Worm (Caenorhabditis elegans): ENCODE data around the gene hhat-1.

Gene hhat-1

DNA sequence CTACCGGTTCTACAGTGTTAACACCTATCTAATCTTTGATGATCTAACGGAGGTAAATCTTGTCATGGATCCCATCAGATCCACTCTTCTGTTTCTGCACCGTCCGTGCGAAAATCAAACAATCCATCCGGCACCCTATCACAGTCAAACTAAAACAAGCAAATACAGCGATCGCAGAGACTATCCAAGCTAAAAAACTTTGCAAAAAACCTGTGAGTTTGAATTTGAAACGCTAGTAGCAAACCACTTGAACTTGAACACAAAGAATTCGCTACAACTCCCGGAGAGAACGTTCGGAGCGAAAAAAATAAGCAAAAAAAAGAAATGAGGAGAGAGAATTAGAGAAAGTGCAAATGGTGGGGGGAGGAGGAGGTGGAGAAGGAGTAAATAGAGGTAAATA, 9.6 kb upstream of the hhat-1 start:
- TF ChIP-seq B0019.2 (GFP tag; conservative IDR thresholded peaks at IDR 0.05) (no peak), nfya-2 (GFP tag; IDR thresholded peaks at IDR 0.05) (no peak), sea-2 (GFP tag; IDR thresholded peaks at IDR 0.05) (no peak), snpc-1.1 (tag; optimal IDR thresholded peaks at IDR 0.05; ENCODE audit: insufficient read depth) (no peak), ceh-27 (GFP tag; optimal IDR thresholded peaks at IDR 0.05) (no peak), ztf-26 (tag; optimal IDR thresholded peaks at IDR 0.05) (no peak), F57C9.4 (tag; optimal IDR thresholded peaks at IDR 0.05) (no peak), egl-44 (GFP tag; IDR thresholded peaks at IDR 0.05) (no peak), snpc-1.3 (tag; optimal IDR thresholded peaks at IDR 0.05; ENCODE audit: insufficient read depth) (no peak), nfyb-1 (GFP tag; IDR thresholded peaks at IDR 0.05) (no peak), F10E7.11 (tag; optimal IDR thresholded peaks at IDR 0.05) (no peak)

ce11 chrII:14670175-14670574, 8.1 kb upstream of the hhat-1 start:
- no peak for TF ChIP-seq madf-3 (GFP tag; IDR thresholded peaks at IDR 0.05)
- no peak for TF ChIP-seq cebp-1 (GFP tag; IDR thresholded peaks at IDR 0.05)
- no peak for TF ChIP-seq cebp-1 (tag; optimal IDR thresholded peaks at IDR 0.05)
- TF ChIP-seq nfyb-1 (GFP tag; IDR thresholded peaks at IDR 0.05), result no peak
- TF ChIP-seq hrde-1 (tag; optimal IDR thresholded peaks at IDR 0.05; ENCODE audit: borderline replicate concordance), result no peak
- no peak for TF ChIP-seq lag-1 (GFP tag; IDR thresholded peaks at IDR 0.05)

ce11 chrII:14672095-14672494, 6.2 kb upstream of the hhat-1 start:
- TF ChIP-seq attf-3 (GFP tag; conservative IDR thresholded peaks at IDR 0.05), result no peak
- TF ChIP-seq gei-17 (GFP tag; optimal IDR thresholded peaks at IDR 0.05), result no peak
- no peak for TF ChIP-seq ZK185.1 (tag; optimal IDR thresholded peaks at IDR 0.05; ENCODE audit: poor library complexity, severe bottlenecking)

- TF ChIP-seq nhr-80 (tag; optimal IDR thresholded peaks at IDR 0.05) (no peak), sptf-2 (GFP tag; optimal IDR thresholded peaks at IDR 0.05) (no peak), ztf-22 (GFP tag; optimal IDR thresholded peaks at IDR 0.05) (no peak), mel-28 (tag; optimal IDR thresholded peaks at IDR 0.05; ENCODE audit: borderline replicate concordance) (no peak), ztf-6 (GFP tag; IDR thresholded peaks at IDR 0.05) (no peak), nfya-1 (tag; optimal IDR thresholded peaks at IDR 0.05; ENCODE audit: borderline replicate concordance, insufficient read depth) (no peak), bed-2 (GFP tag; IDR thresholded peaks at IDR 0.05) (no peak), ama-1 (optimal IDR thresholded peaks at IDR 0.05) (no peak), ama-1 (GFP tag; optimal IDR thresholded peaks at IDR 0.05) (no peak)
These were observed 4.6 kb upstream of the hhat-1 start for ce11 chrII:14673636-14674035.

- TF ChIP-seq F22D6.2 (tag; optimal IDR thresholded peaks at IDR 0.05), result no peak
- TF ChIP-seq ztf-25 (GFP tag; IDR thresholded peaks at IDR 0.05), result no peak
- no peak for TF ChIP-seq Y79H2A.3 (GFP tag; conservative IDR thresholded peaks at IDR 0.05)
- peak; percentile 59; the same call in 1 of the 2 replicates for TF ChIP-seq zfh-2 (GFP tag; conservative IDR thresholded peaks at IDR 0.05)
These were observed 5.4 kb downstream of the hhat-1 start for ce11 chrII:14683646-14684045.

ce11 chrII:14684377-14684776, 6.1 kb downstream of the hhat-1 start, which contains the start of gene unc-52:
unc-52 (minus strand) TSS chrII:14684456.
- TF ChIP-seq zfh-2 (GFP tag; conservative IDR thresholded peaks at IDR 0.05) (0 out of 2 replicates have a peak, but pooled peaks have one; percentile 17), hmg-20 (GFP tag; IDR thresholded peaks at IDR 0.05) (no peak)
